Worm (Caenorhabditis elegans) whole organism, dauer: ENCODE results near the gene srz-16.

Experiments used
- unc-62 ChIP-seq: sonication (generic microtip); optimal IDR thresholded peaks from 2 replicates; lab custom pipeline; 2017; ENCODE audit warnings: missing biosample characterization, missing genetic modification reagents, missing genetic modification characterization

Gene srz-16

ce11 chrV:20142285-20142684, 44.2 kb downstream of the srz-16 start, which contains the start of gene Y113G7A.12:
TSS of gene Y113G7A.12 (plus strand) at chrV:20142585.
- no peak for TF ChIP-seq unc-62

- TF ChIP-seq unc-62: no peak
These were observed 48.0 kb downstream of the srz-16 start, which contains the start of gene Y113G7A.14 for ce11 chrV:20138407-20139044. TSS of gene Y113G7A.14 (minus strand) at chrV:20138457.

- TF ChIP-seq unc-62: no peak
These were observed 51.2 kb downstream of the srz-16 start, which contains the start of gene Y113G7A.22 for ce11 chrV:20135247-20135646. TSS of gene Y113G7A.22 (minus strand) at chrV:20135347.

ce11 chrV:20134797-20135196, 51.7 kb downstream of the srz-16 start:
- no peak for TF ChIP-seq unc-62
